Fruit fly (Drosophila melanogaster) ovary, adult (tissue): ENCODE results near the gene Ude.

Source experiments
- CG17801 ChIP-seq: fragments of 200-800 bp; optimal IDR thresholded peaks from 2 replicates; lab custom pipeline; 2019; ENCODE audit warnings: missing biosample characterization, mild to moderate bottlenecking, missing genetic modification characterization, moderate library complexity; ENCODE audit not compliant: partially characterized antibody

Gene Ude

dm6 chr3R:24799503-24799902, at the start of gene Ude:
TSS of gene Ude (minus strand) at chr3R:24799668.
- no peak for TF ChIP-seq CG17801 (GFP tag; lab: Kevin White, UChicago)

DNA sequence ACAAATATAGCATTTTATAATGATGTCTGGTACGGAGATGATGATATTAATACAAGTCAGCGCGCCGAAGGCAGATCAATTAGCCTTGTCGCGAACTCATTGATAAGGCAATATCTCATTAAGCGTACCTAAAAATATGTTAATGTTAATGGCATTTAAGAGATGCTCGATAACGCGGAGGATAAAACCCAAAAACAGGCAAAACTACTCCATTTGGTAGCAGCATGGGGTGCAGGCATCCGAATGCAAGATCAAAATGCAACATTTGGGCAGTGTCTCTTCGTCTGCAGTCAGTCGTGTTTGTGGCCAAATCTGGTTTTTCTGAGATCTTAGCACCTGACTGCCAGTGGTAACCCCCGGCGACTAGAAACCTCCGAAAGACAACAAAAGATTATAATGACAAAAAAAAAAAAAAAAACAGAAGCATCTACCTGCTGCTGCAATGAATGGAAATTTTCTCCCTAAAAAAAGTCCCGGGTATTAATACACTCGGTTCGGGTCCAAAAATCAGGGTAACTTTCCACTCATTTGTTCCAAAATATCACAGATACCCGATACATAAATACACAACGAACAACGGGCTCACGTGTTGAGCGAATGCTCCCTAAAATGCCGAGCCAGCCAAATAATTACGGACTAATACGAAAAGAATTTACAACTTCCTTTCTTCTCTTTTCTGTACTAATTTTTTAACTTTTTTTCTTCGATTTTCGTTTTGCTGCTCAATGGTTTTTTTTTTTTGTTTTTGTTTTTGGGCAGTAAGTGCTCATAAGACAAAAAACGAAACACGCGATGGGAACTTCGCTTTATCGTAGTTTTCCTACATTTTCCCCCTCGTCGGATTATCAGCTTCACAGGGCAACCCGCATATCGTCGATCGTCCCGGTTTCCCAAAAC, 46.7 kb upstream of the Ude start:
- peak; percentile 71 for TF ChIP-seq CG17801 (GFP tag; lab: Kevin White, UChicago)

- no peak for TF ChIP-seq CG17801 (GFP tag; lab: Kevin White, UChicago)
Measured at dm6 chr3R:24845148-24845547, 45.7 kb upstream of the Ude start.

dm6 chr3R:24841635-24842034, 42.2 kb upstream of the Ude start, which contains the start of gene Esp:
TSS of gene Esp (plus strand) at chr3R:24841935.
- TF ChIP-seq CG17801 (GFP tag; lab: Kevin White, UChicago): no peak

- TF ChIP-seq CG17801 (GFP tag; lab: Kevin White, UChicago): no peak
Measured at dm6 chr3R:24841063-24841462, 41.6 kb upstream of the Ude start, which contains the start of gene CG33658. TSS of gene CG33658 (minus strand) at chr3R:24841163.

DNA sequence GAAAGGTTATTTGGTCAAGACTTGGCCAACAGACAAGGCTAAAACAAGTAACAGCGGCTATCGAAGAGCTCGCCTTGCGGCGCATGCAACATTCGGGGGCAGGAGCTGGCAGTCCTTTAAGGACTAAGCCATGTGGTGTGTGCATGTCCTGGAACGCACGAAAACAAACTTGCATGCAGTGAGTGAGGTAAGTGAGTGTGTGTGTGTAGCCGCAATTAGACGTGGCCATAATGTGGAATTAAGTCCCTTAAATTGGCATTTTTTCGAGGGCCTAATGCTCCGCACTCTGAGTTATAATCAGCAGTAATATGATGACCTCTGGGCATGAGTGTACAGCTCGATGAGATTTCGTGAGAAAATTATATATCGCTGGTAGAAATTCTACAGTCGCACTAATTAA, 34.2 kb upstream of the Ude start, which contains the start of gene sosie:
Gene sosie (plus strand): TSS at position 301 of the 400 bp plus-strand sequence.
- TF ChIP-seq CG17801 (GFP tag; lab: Kevin White, UChicago): no peak

dm6 chr3R:24829887-24830351, 30.5 kb upstream of the Ude start, which contains the start of the genes Kaz and CG43273:
TSS of gene Kaz (minus strand) at chr3R:24829959.
TSS of gene CG43273 (plus strand) at chr3R:24830301.
- TF ChIP-seq CG17801 (GFP tag; lab: Kevin White, UChicago): peak; percentile 60

DNA sequence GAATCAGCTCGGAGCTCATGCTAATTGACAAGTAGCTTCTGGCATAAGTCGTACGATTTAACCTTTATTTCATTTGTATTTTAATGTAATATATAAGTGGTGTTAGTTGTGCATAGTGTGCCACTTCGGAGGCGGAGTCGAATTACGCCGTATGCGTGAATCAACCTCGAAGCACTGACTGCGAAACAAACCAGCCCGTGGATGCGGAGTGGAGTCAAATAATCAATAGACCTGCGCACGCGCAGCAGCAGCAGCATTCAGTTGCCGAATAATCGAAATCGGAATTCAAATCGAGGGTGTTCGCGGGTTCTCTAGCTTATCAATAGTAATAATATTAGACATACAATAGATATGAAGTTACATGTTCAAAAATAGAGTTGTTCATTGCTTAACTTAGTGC, 28.8 kb upstream of the Ude start, which contains the start of gene RabX4:
Gene RabX4 (minus strand): TSS at position 176 of the 400 bp plus-strand sequence.
- no peak for TF ChIP-seq CG17801 (GFP tag; lab: Kevin White, UChicago)

DNA sequence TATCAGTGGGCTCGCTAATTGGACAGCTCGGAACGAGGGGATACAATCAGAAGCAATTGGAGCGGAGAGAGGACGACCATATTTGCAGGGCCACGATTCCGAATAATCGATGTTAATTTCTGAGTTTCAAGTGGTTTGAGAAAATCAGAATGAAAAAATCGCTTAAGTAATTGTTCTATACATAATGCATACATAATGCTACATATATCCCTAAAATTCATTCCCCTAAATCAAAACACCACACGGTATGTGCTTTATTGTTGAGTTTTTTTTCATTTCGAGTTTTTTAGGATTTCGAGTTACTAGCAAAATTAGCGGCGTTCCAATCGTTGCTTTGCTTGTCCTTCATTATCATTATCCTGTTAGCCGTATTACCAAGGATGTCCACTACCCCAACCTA, 26.1 kb upstream of the Ude start, which contains the start of gene niki:
Gene niki (minus strand): TSS at position 101 of the 400 bp plus-strand sequence.
- no peak for TF ChIP-seq CG17801 (GFP tag; lab: Kevin White, UChicago)

- TF ChIP-seq CG17801 (GFP tag; lab: Kevin White, UChicago): no peak
Measured at dm6 chr3R:24823061-24823460, 23.6 kb upstream of the Ude start.

- no peak for TF ChIP-seq CG17801 (GFP tag; lab: Kevin White, UChicago)
Measured at dm6 chr3R:24816993-24817854, 17.8 kb upstream of the Ude start, which contains the start of the genes CG5808 and Saf-B. TSS of gene CG5808 (minus strand) at chr3R:24817007. TSS of gene Saf-B (plus strand) at chr3R:24817464.

DNA sequence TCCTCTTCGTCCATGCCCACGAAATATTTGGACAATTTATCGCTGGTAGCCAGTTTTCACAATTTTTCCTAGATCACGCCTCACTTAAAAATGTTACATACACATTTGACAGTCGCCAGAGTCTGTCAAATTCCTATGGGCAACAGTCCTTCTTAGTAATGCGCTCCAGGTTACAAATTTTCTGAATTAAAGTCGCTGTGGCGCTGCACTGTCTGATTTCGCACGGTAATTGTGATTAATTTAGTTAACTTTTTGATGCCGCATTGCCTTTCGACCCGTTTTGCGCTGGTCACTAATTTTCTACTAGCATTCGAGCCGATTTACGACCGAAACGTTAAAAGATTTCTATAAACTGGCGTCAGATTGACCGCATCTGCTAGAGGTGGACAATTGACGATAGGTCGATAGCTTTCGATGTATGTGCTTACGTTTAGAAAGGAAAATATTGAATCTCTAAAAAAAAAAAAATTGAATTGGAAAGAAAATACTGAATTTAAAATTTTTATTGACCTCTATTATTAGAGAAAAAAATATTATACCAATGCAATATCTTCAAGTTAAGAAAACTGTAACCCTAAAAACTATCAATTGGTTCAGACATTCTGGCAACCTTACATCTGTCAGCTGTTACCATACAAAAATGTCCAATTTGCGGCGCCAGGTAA, 14.3 kb upstream of the Ude start, which contains the start of the genes lili and CG34150:
Gene lili (minus strand): TSS at position 376 of the 665 bp plus-strand sequence.
Gene CG34150 (plus strand): TSS at position 626 of the 665 bp plus-strand sequence.
- TF ChIP-seq CG17801 (GFP tag; lab: Kevin White, UChicago): peak; percentile 81

DNA sequence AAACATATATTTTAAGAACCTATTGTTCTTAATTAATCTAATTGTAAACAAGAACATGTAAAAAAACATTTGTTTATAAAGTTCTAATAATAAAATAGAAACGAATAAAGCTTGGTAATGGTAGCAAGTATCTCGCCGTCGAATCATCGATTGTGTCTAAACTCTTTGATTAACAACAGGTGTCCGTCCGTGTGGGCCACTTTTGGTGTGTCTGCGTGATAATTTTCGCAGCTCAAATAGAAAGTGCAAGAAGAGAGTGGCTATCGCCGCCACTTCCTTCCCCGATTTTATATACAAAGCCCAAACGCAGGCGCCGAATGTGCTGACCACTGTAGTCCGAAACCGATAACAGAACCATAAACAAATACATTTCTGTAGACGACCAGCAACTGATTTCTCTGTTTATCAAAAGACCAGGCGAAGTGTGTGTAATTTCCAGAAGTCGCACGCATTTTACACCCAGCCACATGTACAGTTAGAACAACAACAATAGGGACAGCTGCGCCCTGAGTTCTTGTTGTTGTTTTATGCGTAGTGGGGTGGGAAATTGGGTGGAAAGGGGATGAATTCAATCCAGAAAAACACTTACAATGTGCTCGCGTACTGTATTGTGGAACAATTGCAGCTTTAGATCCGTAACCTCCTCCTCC, 13.6 kb upstream of the Ude start:
- TF ChIP-seq CG17801 (GFP tag; lab: Kevin White, UChicago): no peak
